Fruit fly (Drosophila melanogaster) whole organism, embryonic: ENCODE measurements around the gene CG42835.

Source experiments
- Bteb2 ChIP-seq: fragments of 200-800 bp; sonication (Bioruptor generic); optimal IDR thresholded peaks from 2 replicates; lab custom pipeline; 2016; ENCODE audit warnings: missing biosample characterization, missing genetic modification characterization
- CG6791 ChIP-seq: fragments of 200-800 bp; sonication (Bioruptor generic); IDR thresholded peaks from 3 replicates; pipeline ENCODE4 v1.3.6; 2022; ENCODE audit warnings: missing biosample characterization, missing genetic modification characterization; ENCODE audit not compliant: partially characterized antibody
- CG8478 ChIP-seq: fragments of >200 bp; optimal IDR thresholded peaks from 2 replicates; lab custom pipeline; 2018
- Eip74EF ChIP-seq, 2 experiments: fragments of 200-800 bp in 1 of 2; fragments of >200 bp in 1 of 2; sonication (Bioruptor generic) in 1 of 2; optimal IDR thresholded peaks; 2 replicates each; lab custom pipeline; 2017 to 2019; ENCODE audit warnings: missing biosample characterization in 2 of 2, missing genetic modification characterization in 2 of 2, mild to moderate bottlenecking in 1 of 2, moderate library complexity in 1 of 2
- Hey ChIP-seq: fragments of 200-800 bp; sonication (Bioruptor generic); optimal IDR thresholded peaks from 3 replicates; lab custom pipeline; 2018; ENCODE audit warnings: missing biosample characterization, mild to moderate bottlenecking, missing genetic modification characterization
- NC2β ChIP-seq: fragments of 200-800 bp; sonication (Bioruptor generic); optimal IDR thresholded peaks from 2 replicates; lab custom pipeline; 2016; ENCODE audit warnings: missing biosample characterization, missing genetic modification characterization
- Sin3A ChIP-seq: fragments of >200 bp; optimal IDR thresholded peaks from 2 replicates; lab custom pipeline; 2018
- cato ChIP-seq: fragments of 200-800 bp; sonication (Bioruptor generic); optimal IDR thresholded peaks from 2 replicates; lab custom pipeline; 2016; ENCODE audit warnings: missing biosample characterization, missing genetic modification characterization, borderline replicate concordance
- klu ChIP-seq: fragments of 200-800 bp; sonication (Bioruptor generic); IDR thresholded peaks from 2 replicates; pipeline ENCODE4 v1.3.6; 2022; ENCODE audit warnings: missing biosample characterization, missing genetic modification characterization
- pho ChIP-seq: fragments of 200-800 bp; sonication (Bioruptor generic); optimal IDR thresholded peaks from 2 replicates; lab custom pipeline; 2016; ENCODE audit warnings: missing biosample characterization, missing genetic modification characterization

- no peak for TF ChIP-seq Hey (tag; lab: Kevin White, UChicago)
- no peak for TF ChIP-seq Sin3A
- TF ChIP-seq CG8478 (lab: Kevin White, UChicago), result no peak
- no peak for TF ChIP-seq cato
- no peak for TF ChIP-seq Eip74EF (GFP tag; optimal IDR thresholded peaks at IDR 0.05; lab: Kevin White, UChicago)
- TF ChIP-seq Bteb2 (GFP tag; lab: Kevin White, UChicago), result no peak
- no peak for TF ChIP-seq klu (GFP tag; lab: Robert Waterston, UW)
- peak; percentile 52 for TF ChIP-seq NC2β
- peak; percentile 1 for TF ChIP-seq pho
- TF ChIP-seq CG6791, result 0 out of 3 replicates have a peak, but pooled peaks have one; percentile 29
These were observed 18.0 kb upstream of the CG42835 start, which contains the start of gene Sur-8 for dm6 chr3R:17402434-17402833.
